Worm (Caenorhabditis elegans) whole organism, L4/young adult: Measurements from ENCODE around the gene sek-1.

ENCODE experiments used
- W03F9.2 ChIP-seq: fragments of 150-350 bp; optimal IDR thresholded peaks from 2 replicates; lab custom pipeline; 2014; ENCODE audit warnings: missing biosample characterization, missing genetic modification characterization
- him-1 ChIP-seq: sonication (generic microtip); optimal IDR thresholded peaks from 2 replicates; lab custom pipeline; 2016; ENCODE audit warnings: missing genotype, missing genetic modification reagents, missing genetic modification characterization, missing compliant biosample characterization

ce11 chrX:7809352-7810196, 7.0 kb upstream of the sek-1 start:
- no peak for TF ChIP-seq him-1 (tag; lab: Kevin White, UChicago)
- TF ChIP-seq W03F9.2 (tag; lab: Kevin White, UChicago), result peak; percentile 0
